Fruit fly (Drosophila melanogaster): ENCODE results near the gene Dscam2.

DNA sequence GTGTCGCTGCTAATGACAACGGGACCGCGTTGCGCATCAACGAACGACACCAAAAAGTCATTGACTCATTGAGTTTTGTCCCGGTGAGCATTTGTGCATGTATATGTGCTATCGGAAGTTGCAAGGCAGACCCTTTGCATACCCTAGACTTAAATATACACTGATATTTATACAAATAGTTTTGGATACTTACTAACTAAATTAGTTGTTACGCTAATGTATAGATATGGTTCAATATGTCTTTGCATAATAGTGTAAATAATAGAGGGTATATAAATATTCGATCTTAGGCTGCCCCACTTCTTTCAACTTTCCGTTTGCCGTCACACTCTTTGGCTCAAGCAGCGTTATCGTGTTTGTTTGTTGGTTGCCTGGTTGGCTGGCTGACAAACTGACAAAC is 1.5 kb upstream of the Dscam2 start:
- TF ChIP-seq Rel (GFP tag; optimal IDR thresholded peaks at IDR 0.05) (no peak), Rel (tag; optimal IDR thresholded peaks at IDR 0.05) (no peak), tai (GFP tag; optimal IDR thresholded peaks at IDR 0.05) (no peak), psq (GFP tag; optimal IDR thresholded peaks at IDR 0.05) (no peak), sage (GFP tag; optimal IDR thresholded peaks at IDR 0.05) (no peak), woc (GFP tag; optimal IDR thresholded peaks at IDR 0.05) (no peak), ey (GFP tag; optimal IDR thresholded peaks at IDR 0.05) (no peak), Hnf4 (GFP tag; optimal IDR thresholded peaks at IDR 0.05) (no peak), Hr78 (GFP tag; optimal IDR thresholded peaks at IDR 0.05) (no peak)
